Fruit fly (Drosophila melanogaster) whole organism, embryonic: Measurements from ENCODE around the gene CDase.
A peak's percentile ranks its signal among the peaks of the same experiment; 100 is the strongest.

Source experiments
- B-H2 ChIP-seq: fragments of 200-800 bp; sonication (Bioruptor generic); optimal IDR thresholded peaks from 2 replicates; lab custom pipeline; 2018; ENCODE audit warnings: missing biosample characterization, mild to moderate bottlenecking, missing genetic modification characterization
- Bgb ChIP-seq: fragments of 200-800 bp; sonication (Bioruptor generic); IDR thresholded peaks from 2 replicates; pipeline ENCODE4 v1.3.6; 2022; ENCODE audit warnings: missing biosample characterization, missing genetic modification characterization; ENCODE audit not compliant: partially characterized antibody
- CG10979 ChIP-seq: fragments of 200-800 bp; sonication (Bioruptor generic); optimal IDR thresholded peaks from 2 replicates; lab custom pipeline; 2018; ENCODE audit warnings: missing biosample characterization, mild to moderate bottlenecking, missing genetic modification characterization, moderate library complexity
- CG12769 ChIP-seq: fragments of 200-800 bp; sonication (Bioruptor generic); optimal IDR thresholded peaks from 2 replicates; lab custom pipeline; 2019; ENCODE audit warnings: missing biosample characterization, mild to moderate bottlenecking, missing genetic modification characterization, moderate library complexity
- CG13287 ChIP-seq: fragments of 200-800 bp; sonication (Bioruptor generic); IDR thresholded peaks from 2 replicates; pipeline ENCODE4 v1.3.6; 2022; ENCODE audit warnings: missing biosample characterization, missing genetic modification characterization; ENCODE audit not compliant: partially characterized antibody
- CG14441 ChIP-seq: fragments of 200-800 bp; sonication (Bioruptor generic); IDR thresholded peaks from 2 replicates; pipeline ENCODE4 v1.3.6; 2022; ENCODE audit warnings: missing biosample characterization, missing genetic modification characterization
- CG14667 ChIP-seq: fragments of 200-800 bp; sonication (Bioruptor generic); IDR thresholded peaks from 2 replicates; pipeline ENCODE4 v1.3.6; 2022; ENCODE audit warnings: missing biosample characterization, missing genetic modification characterization
- CG15601 ChIP-seq: fragments of 200-800 bp; sonication (Bioruptor generic); optimal IDR thresholded peaks from 3 replicates; lab custom pipeline; 2019; ENCODE audit warnings: missing biosample characterization, mild to moderate bottlenecking, missing genetic modification characterization, moderate library complexity
- CG17829 ChIP-seq: fragments of 200-800 bp; optimal IDR thresholded peaks from 2 replicates; lab custom pipeline; 2019; ENCODE audit warnings: missing biosample characterization, mild to moderate bottlenecking, missing genetic modification characterization, moderate library complexity
- CG18619 ChIP-seq: fragments of 200-800 bp; sonication (Bioruptor generic); optimal IDR thresholded peaks from 3 replicates; lab custom pipeline; 2017; ENCODE audit warnings: missing biosample characterization, mild to moderate bottlenecking, missing genetic modification characterization
- CG2199 ChIP-seq: fragments of 200-800 bp; sonication (Bioruptor generic); IDR thresholded peaks from 3 replicates; pipeline ENCODE4 v1.3.6; 2022; ENCODE audit warnings: missing biosample characterization, missing genetic modification characterization
- CG2712 ChIP-seq: fragments of 200-800 bp; optimal IDR thresholded peaks from 3 replicates; lab custom pipeline; 2019; ENCODE audit warnings: missing biosample characterization, mild to moderate bottlenecking, missing genetic modification characterization, moderate library complexity
- CG30020 ChIP-seq: fragments of 200-800 bp; optimal IDR thresholded peaks from 2 replicates; lab custom pipeline; 2019; ENCODE audit warnings: missing biosample characterization, mild to moderate bottlenecking, missing genetic modification characterization, moderate library complexity
- CG34224 ChIP-seq: fragments of 200-800 bp; sonication (Bioruptor generic); IDR thresholded peaks from 3 replicates; pipeline ENCODE4 v1.3.6; 2022; ENCODE audit warnings: missing biosample characterization, missing genetic modification characterization; ENCODE audit not compliant: partially characterized antibody
- CG34376 ChIP-seq: fragments of 200-800 bp; sonication (Bioruptor generic); optimal IDR thresholded peaks from 2 replicates; lab custom pipeline; 2018; ENCODE audit warnings: missing biosample characterization, mild to moderate bottlenecking, missing genetic modification characterization
- CG7987 ChIP-seq: fragments of 200-800 bp; sonication (Bioruptor generic); optimal IDR thresholded peaks from 2 replicates; lab custom pipeline; 2018; ENCODE audit warnings: missing biosample characterization, mild to moderate bottlenecking, missing genetic modification characterization, moderate library complexity
- D19A ChIP-seq: fragments of 200-800 bp; optimal IDR thresholded peaks from 3 replicates; lab custom pipeline; 2019; ENCODE audit warnings: missing biosample characterization, mild to moderate bottlenecking, missing genetic modification characterization, moderate library complexity
- E2f2 ChIP-seq: fragments of 200-800 bp; sonication (Bioruptor generic); IDR thresholded peaks from 2 replicates; pipeline ENCODE4 v1.3.6; 2022; ENCODE audit warnings: missing biosample characterization, missing genetic modification characterization
- Gsc ChIP-seq: fragments of 200-800 bp; sonication (Bioruptor generic); IDR thresholded peaks from 2 replicates; pipeline ENCODE4 v1.3.6; 2022; ENCODE audit warnings: missing biosample characterization, missing genetic modification characterization
- Hr78 ChIP-seq, 2 experiments: fragments of 200-800 bp in 1 of 2; fragments of >200 bp in 1 of 2; sonication (Bioruptor generic) in 1 of 2; optimal IDR thresholded peaks; 2 replicates each; lab custom pipeline; 2017 to 2019; ENCODE audit warnings: missing biosample characterization in 2 of 2, missing genetic modification characterization in 2 of 2, mild to moderate bottlenecking in 1 of 2, moderate library complexity in 1 of 2
- Jarid2 ChIP-seq: fragments of 200-800 bp; sonication (Bioruptor generic); optimal IDR thresholded peaks from 3 replicates; lab custom pipeline; 2017; ENCODE audit warnings: mild to moderate bottlenecking, missing biosample characterization, missing genetic modification reagents, missing genetic modification characterization
- Lhr ChIP-seq: fragments of 200-800 bp; sonication (Bioruptor generic); optimal IDR thresholded peaks from 3 replicates; lab custom pipeline; 2017; ENCODE audit warnings: mild to moderate bottlenecking, missing biosample characterization, missing genetic modification reagents, missing genetic modification characterization
- MESR4 ChIP-seq: fragments of 200-800 bp; sonication (Bioruptor generic); optimal IDR thresholded peaks from 2 replicates; lab custom pipeline; 2018; ENCODE audit warnings: missing biosample characterization, mild to moderate bottlenecking, missing genetic modification characterization, moderate library complexity
- Med ChIP-seq: fragments of 200-800 bp; sonication (Bioruptor generic); peaks from one replicate; lab custom pipeline; 2016; ENCODE audit warnings: missing biosample characterization, missing genetic modification characterization, mild to moderate bottlenecking, inconsistent platforms, moderate library complexity
- Nf-YC ChIP-seq: fragments of 200-800 bp; optimal IDR thresholded peaks from 3 replicates; lab custom pipeline; 2019; ENCODE audit warnings: missing biosample characterization, mild to moderate bottlenecking, missing genetic modification characterization, moderate library complexity
- Oli ChIP-seq: fragments of 200-800 bp; sonication (Bioruptor generic); optimal IDR thresholded peaks from 2 replicates; lab custom pipeline; 2018; ENCODE audit warnings: missing biosample characterization, mild to moderate bottlenecking, missing genetic modification characterization, moderate library complexity
- Sry-δ ChIP-seq: fragments of 200-800 bp; sonication (Bioruptor generic); optimal IDR thresholded peaks from 2 replicates; lab custom pipeline; 2016; ENCODE audit warnings: missing biosample characterization, missing genetic modification characterization
- Usf ChIP-seq: fragments of 200-800 bp; sonication (Bioruptor generic); optimal IDR thresholded peaks from 2 replicates; lab custom pipeline; 2017; ENCODE audit warnings: missing genotype, missing biosample characterization, missing genetic modification characterization
- YL-1 ChIP-seq: fragments of 200-800 bp; sonication (Bioruptor generic); optimal IDR thresholded peaks from 3 replicates; lab custom pipeline; 2017; ENCODE audit warnings: missing biosample characterization, mild to moderate bottlenecking, missing genetic modification characterization
- al ChIP-seq: fragments of 200-800 bp; sonication (Bioruptor generic); IDR thresholded peaks from 2 replicates; pipeline ENCODE4 v1.3.6; 2022; ENCODE audit warnings: missing biosample characterization, missing genetic modification characterization
- bab2 ChIP-seq: fragments of 200-800 bp; sonication (Bioruptor generic); optimal IDR thresholded peaks from 2 replicates; lab custom pipeline; 2016; ENCODE audit warnings: missing biosample characterization, missing genetic modification characterization
- dm ChIP-seq: fragments of 200-800 bp; sonication (Bioruptor generic); optimal IDR thresholded peaks from 3 replicates; lab custom pipeline; 2016; ENCODE audit warnings: missing biosample characterization, missing genetic modification characterization
- gcm ChIP-seq: fragments of 200-800 bp; sonication (Bioruptor generic); optimal IDR thresholded peaks from 2 replicates; lab custom pipeline; 2019; ENCODE audit warnings: missing biosample characterization, mild to moderate bottlenecking, missing genetic modification characterization, moderate library complexity
- gsb-n ChIP-seq: fragments of 200-800 bp; sonication (Bioruptor generic); optimal IDR thresholded peaks from 3 replicates; lab custom pipeline; 2018; ENCODE audit warnings: missing biosample characterization, mild to moderate bottlenecking, missing genetic modification characterization
- hbn ChIP-seq: fragments of 200-800 bp; sonication (Bioruptor generic); IDR thresholded peaks from 2 replicates; pipeline ENCODE4 v1.3.6; 2022; ENCODE audit warnings: missing biosample characterization, missing genetic modification characterization; ENCODE audit not compliant: partially characterized antibody
- ind ChIP-seq: fragments of 200-800 bp; sonication (Bioruptor generic); optimal IDR thresholded peaks from 3 replicates; lab custom pipeline; 2016; ENCODE audit warnings: missing biosample characterization, missing genetic modification characterization
- kni ChIP-seq: fragments of 200-800 bp; sonication (Bioruptor generic); optimal IDR thresholded peaks from 3 replicates; lab custom pipeline; 2017; ENCODE audit warnings: mild to moderate bottlenecking, missing biosample characterization, missing genetic modification reagents, missing genetic modification characterization
- lbe ChIP-seq: fragments of 200-800 bp; sonication (Bioruptor generic); optimal IDR thresholded peaks from 2 replicates; lab custom pipeline; 2016; ENCODE audit warnings: missing biosample characterization, mild to moderate bottlenecking, missing genetic modification characterization
- nau ChIP-seq: fragments of 200-800 bp; sonication (Bioruptor generic); optimal IDR thresholded peaks from 3 replicates; lab custom pipeline; 2017; ENCODE audit warnings: missing biosample characterization, mild to moderate bottlenecking, missing genetic modification characterization, missing genetic modification reagents
- nerfin-1 ChIP-seq: fragments of 200-800 bp; sonication (Bioruptor generic); optimal IDR thresholded peaks from 3 replicates; lab custom pipeline; 2019; ENCODE audit warnings: missing biosample characterization, mild to moderate bottlenecking, missing genetic modification characterization, moderate library complexity
- nom ChIP-seq: fragments of 200-800 bp; sonication (Bioruptor generic); optimal IDR thresholded peaks from 2 replicates; lab custom pipeline; 2017; ENCODE audit warnings: missing biosample characterization, missing genetic modification characterization, mild to moderate bottlenecking, moderate library complexity, missing genetic modification reagents
- odd ChIP-seq: fragments of 200-800 bp; sonication (Bioruptor generic); optimal IDR thresholded peaks from 2 replicates; lab custom pipeline; 2017; ENCODE audit warnings: missing biosample characterization, mild to moderate bottlenecking, missing genetic modification characterization
- sens ChIP-seq: fragments of 200-800 bp; sonication (Bioruptor generic); peaks from one replicate; lab custom pipeline; 2016; ENCODE audit warnings: missing biosample characterization, missing genetic modification characterization
- sens-2 ChIP-seq: fragments of 200-800 bp; sonication (Bioruptor generic); IDR thresholded peaks from 2 replicates; pipeline ENCODE4 v1.3.6; 2022; ENCODE audit warnings: missing biosample characterization, missing genetic modification characterization
- sna ChIP-seq: fragments of 200-800 bp; sonication (Bioruptor generic); IDR thresholded peaks from 2 replicates; pipeline ENCODE4 v1.3.6; 2022; ENCODE audit warnings: missing biosample characterization, missing genetic modification characterization; ENCODE audit not compliant: partially characterized antibody
- so ChIP-seq: fragments of 200-800 bp; sonication (Bioruptor generic); IDR thresholded peaks from 3 replicates; pipeline ENCODE4 v1.3.6; 2022; ENCODE audit warnings: missing biosample characterization, missing genetic modification characterization
- wek ChIP-seq: fragments of 200-800 bp; sonication (Bioruptor generic); optimal IDR thresholded peaks from 3 replicates; lab custom pipeline; 2018; ENCODE audit warnings: missing biosample characterization, mild to moderate bottlenecking, missing genetic modification characterization, moderate library complexity
- yki ChIP-seq: fragments of >200 bp; optimal IDR thresholded peaks from 3 replicates; lab custom pipeline; 2018

Gene CDase

dm6 chr3R:30465775-30466494 is 6.6 kb downstream of the CDase start, which contains the start of gene PH4alphaEFB (continued):
- TF ChIP-seq CG7987 (GFP tag; lab: Kevin White, UChicago) (peak; percentile 8), gcm (GFP tag; lab: Kevin White, UChicago) (peak; percentile 64), gsb-n (tag; lab: Kevin White, UChicago) (peak; percentile 78), CG15601 (tag; lab: Kevin White, UChicago) (no peak), nau (GFP tag; lab: Kevin White, UChicago) (peak; percentile 34), ind (GFP tag; lab: Kevin White, UChicago) (no peak), Sry-δ (no peak), D19A (tag; lab: Kevin White, UChicago) (peak; percentile 43), nerfin-1 (peak; percentile 56), CG17829 (tag; lab: Kevin White, UChicago) (peak; percentile 25), CG34376 (peak; percentile 74), Jarid2 (GFP tag; lab: Kevin White, UChicago) (peak; percentile 94), Hr78 (GFP tag; optimal IDR thresholded peaks at IDR 0.05; lab: Kevin White, UChicago) (peak in 1 of 2 experiments; percentile 3), CG2712 (tag; lab: Kevin White, UChicago) (peak; percentile 33), sna (GFP tag; lab: Robert Waterston, UW) (0 out of 2 replicates have a peak, but pooled peaks have one; percentile 12), Med (peak; percentile 43), sens (GFP tag; lab: Kevin White, UChicago) (peak; percentile 94), CG34224 (GFP tag; lab: Robert Waterston, UW) (peak; percentile 75), Bgb (GFP tag; lab: Robert Waterston, UW) (peak; percentile 47; the same call in 1 of the 2 replicates), Oli (tag; lab: Kevin White, UChicago) (no peak), MESR4 (peak; percentile 3), CG12769 (tag; lab: Kevin White, UChicago) (peak; percentile 78), sens-2 (GFP tag; lab: Robert Waterston, UW) (peak; percentile 33; the same call in 1 of the 2 replicates), CG13287 (peak; percentile 45), CG14441 (GFP tag; lab: Robert Waterston, UW) (no peak), al (GFP tag; lab: Robert Waterston, UW) (no peak), nom (GFP tag; lab: Kevin White, UChicago) (peak; percentile 57), so (GFP tag; lab: Robert Waterston, UW) (peak; percentile 10; the same call in 1 of the 3 replicates), CG14667 (GFP tag; lab: Robert Waterston, UW) (no peak), odd (GFP tag; lab: Kevin White, UChicago) (peak; percentile 1), CG18619 (GFP tag; lab: Kevin White, UChicago) (no peak), YL-1 (GFP tag; lab: Kevin White, UChicago) (peak; percentile 27), E2f2 (GFP tag; lab: Robert Waterston, UW) (peak; percentile 92), B-H2 (GFP tag; lab: Kevin White, UChicago) (peak; percentile 7), Usf (no peak), kni (GFP tag; lab: Kevin White, UChicago) (peak; percentile 3), Gsc (GFP tag; lab: Robert Waterston, UW) (no peak), CG30020 (tag; lab: Kevin White, UChicago) (peak; percentile 7), wek (GFP tag; lab: Kevin White, UChicago) (peak; percentile 3), yki (lab: Kevin White, UChicago) (peak; percentile 17), Nf-YC (tag; lab: Kevin White, UChicago) (peak; percentile 34), bab2 (GFP tag; lab: Kevin White, UChicago) (no peak), Lhr (GFP tag; lab: Kevin White, UChicago) (no peak), lbe (peak; percentile 47), hbn (GFP tag; lab: Robert Waterston, UW) (peak; percentile 27; the same call in 1 of the 2 replicates), CG2199 (GFP tag; lab: Robert Waterston, UW) (0 out of 3 replicates have a peak, but pooled peaks have one; percentile 28), CG10979 (no peak), dm (GFP tag; lab: Kevin White, UChicago) (no peak)
